Fruit fly (Drosophila melanogaster): ENCODE data around the gene CG34357.

DNA sequence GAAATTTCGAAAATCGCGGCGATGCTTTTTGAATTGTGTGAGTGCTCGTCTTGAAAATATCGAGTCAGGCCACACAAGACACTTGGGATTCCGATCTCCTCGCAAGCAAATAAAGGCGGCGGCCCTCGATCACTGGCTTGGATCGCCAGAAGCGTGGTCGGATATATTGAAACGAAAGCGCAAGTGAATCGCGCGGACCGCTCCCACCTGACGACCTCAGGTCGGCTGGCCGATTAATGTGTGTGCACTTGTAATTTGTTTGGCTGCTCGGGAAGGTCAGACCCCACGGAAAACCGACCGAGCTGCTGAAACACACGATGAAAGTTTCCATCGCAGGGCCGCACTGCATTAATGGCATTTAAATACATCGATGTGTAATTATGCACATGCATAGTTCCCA lies 82.5 kb downstream of the CG34357 start:
- TF ChIP-seq CG12605 (GFP tag; IDR thresholded peaks at IDR 0.05): no peak
- no peak for TF ChIP-seq EcR (GFP tag; optimal IDR thresholded peaks at IDR 0.05)
- TF ChIP-seq rn (GFP tag; IDR thresholded peaks at IDR 0.05): no peak
- no peak for TF ChIP-seq CG8159 (tag; optimal IDR thresholded peaks at IDR 0.05)

Measured in whole organism, pupa.